Fruit fly (Drosophila melanogaster) whole organism, embryonic: Measurements from ENCODE around the gene SpdS.

Source experiments
- Atf3 ChIP-seq: fragments of 200-800 bp; sonication (Bioruptor generic); optimal IDR thresholded peaks from 3 replicates; lab custom pipeline; 2016; ENCODE audit warnings: missing biosample characterization, missing genetic modification characterization
- CG10209 ChIP-seq: fragments of 200-800 bp; sonication (Bioruptor generic); optimal IDR thresholded peaks from 3 replicates; lab custom pipeline; 2017; ENCODE audit warnings: missing biosample characterization, mild to moderate bottlenecking, missing genetic modification characterization, missing genetic modification reagents
- CG10366 ChIP-seq: fragments of 200-800 bp; sonication (Bioruptor generic); IDR thresholded peaks from 2 replicates; pipeline ENCODE4 v1.3.6; 2022; ENCODE audit warnings: missing biosample characterization, missing genetic modification characterization
- CG11504 ChIP-seq: fragments of 200-800 bp; sonication (Bioruptor generic); optimal IDR thresholded peaks from 3 replicates; lab custom pipeline; 2019; ENCODE audit warnings: missing biosample characterization, mild to moderate bottlenecking, missing genetic modification characterization, moderate library complexity
- CG11560 ChIP-seq: fragments of 200-800 bp; sonication (Bioruptor generic); IDR thresholded peaks from 3 replicates; pipeline ENCODE4 v1.3.6; 2022; ENCODE audit warnings: missing biosample characterization, missing genetic modification characterization
- CG13624 ChIP-seq: fragments of 200-800 bp; sonication (Bioruptor generic); optimal IDR thresholded peaks from 2 replicates; lab custom pipeline; 2016; ENCODE audit warnings: missing biosample characterization, missing genetic modification characterization
- CG16779 ChIP-seq: fragments of 200-800 bp; sonication (Bioruptor generic); IDR thresholded peaks from 2 replicates; pipeline ENCODE4 v1.3.6; 2022; ENCODE audit warnings: missing biosample characterization, missing genetic modification characterization
- CG17359 ChIP-seq: fragments of 200-800 bp; sonication (Bioruptor generic); optimal IDR thresholded peaks from 3 replicates; lab custom pipeline; 2018; ENCODE audit warnings: missing biosample characterization, mild to moderate bottlenecking, missing genetic modification characterization, moderate library complexity
- CG34422 ChIP-seq: fragments of 200-800 bp; sonication (Bioruptor generic); IDR thresholded peaks from 3 replicates; pipeline ENCODE4 v1.3.6; 2022; ENCODE audit warnings: missing biosample characterization, missing genetic modification characterization
- CG3838 ChIP-seq: fragments of 200-800 bp; sonication (Bioruptor generic); optimal IDR thresholded peaks from 3 replicates; lab custom pipeline; 2016; ENCODE audit warnings: missing biosample characterization, missing genetic modification characterization
- CG4730 ChIP-seq: fragments of 200-800 bp; sonication (Bioruptor generic); IDR thresholded peaks from 2 replicates; pipeline ENCODE4 v1.3.6; 2022; ENCODE audit warnings: missing biosample characterization, missing genetic modification characterization
- CG6254 ChIP-seq: fragments of 200-800 bp; sonication (Bioruptor generic); optimal IDR thresholded peaks from 3 replicates; lab custom pipeline; 2017; ENCODE audit warnings: mild to moderate bottlenecking, missing biosample characterization, missing genetic modification reagents, missing genetic modification characterization
- CG7786 ChIP-seq: fragments of 200-800 bp; sonication (Bioruptor generic); optimal IDR thresholded peaks from 2 replicates; lab custom pipeline; 2016; ENCODE audit warnings: missing biosample characterization, missing genetic modification characterization
- CG8089 ChIP-seq: fragments of 200-800 bp; sonication (Bioruptor generic); optimal IDR thresholded peaks from 3 replicates; lab custom pipeline; 2016; ENCODE audit warnings: missing biosample characterization, missing genetic modification characterization
- CG8359 ChIP-seq: fragments of 200-800 bp; sonication (Bioruptor generic); optimal IDR thresholded peaks from 2 replicates; lab custom pipeline; 2017; ENCODE audit warnings: missing biosample characterization, mild to moderate bottlenecking, missing genetic modification characterization, borderline replicate concordance
- CG8765 ChIP-seq: fragments of 200-800 bp; sonication (Bioruptor generic); IDR thresholded peaks from 2 replicates; pipeline ENCODE4 v1.3.6; 2022; ENCODE audit warnings: missing biosample characterization, missing genetic modification characterization
- CG8944 ChIP-seq: fragments of 200-800 bp; sonication (Bioruptor generic); optimal IDR thresholded peaks from 3 replicates; lab custom pipeline; 2016; ENCODE audit warnings: missing biosample characterization, missing genetic modification characterization
- CG9876 ChIP-seq: fragments of 200-800 bp; sonication (Bioruptor generic); optimal IDR thresholded peaks from 2 replicates; lab custom pipeline; 2016; ENCODE audit warnings: missing biosample characterization, missing genetic modification characterization
- CkIIα-i1 ChIP-seq: fragments of 200-800 bp; sonication (Bioruptor generic); IDR thresholded peaks from 2 replicates; pipeline ENCODE4 v1.3.6; 2022; ENCODE audit warnings: missing biosample characterization, missing genetic modification characterization
- Dip3 ChIP-seq: fragments of 200-800 bp; sonication (Bioruptor generic); optimal IDR thresholded peaks from 3 replicates; lab custom pipeline; 2016; ENCODE audit warnings: missing biosample characterization, missing genetic modification characterization
- Doc2 ChIP-seq: fragments of 200-800 bp; sonication (Bioruptor generic); IDR thresholded peaks from 2 replicates; pipeline ENCODE4 v1.3.6; 2022; ENCODE audit warnings: missing biosample characterization, missing genetic modification characterization
- Eip74EF ChIP-seq, 2 experiments: fragments of 200-800 bp in 1 of 2; fragments of >200 bp in 1 of 2; sonication (Bioruptor generic) in 1 of 2; optimal IDR thresholded peaks; 2 replicates each; lab custom pipeline; 2017 to 2019; ENCODE audit warnings: missing biosample characterization in 2 of 2, missing genetic modification characterization in 2 of 2, mild to moderate bottlenecking in 1 of 2, moderate library complexity in 1 of 2
- Elba2 ChIP-seq: fragments of 200-800 bp; sonication (Bioruptor generic); optimal IDR thresholded peaks from 3 replicates; lab custom pipeline; 2016; ENCODE audit warnings: missing biosample characterization, missing genetic modification characterization
- Hr39 ChIP-seq: fragments of >200 bp; optimal IDR thresholded peaks from 2 replicates; lab custom pipeline; 2017
- Jarid2 ChIP-seq: fragments of 200-800 bp; sonication (Bioruptor generic); optimal IDR thresholded peaks from 3 replicates; lab custom pipeline; 2017; ENCODE audit warnings: mild to moderate bottlenecking, missing biosample characterization, missing genetic modification reagents, missing genetic modification characterization
- Lhr ChIP-seq: fragments of 200-800 bp; sonication (Bioruptor generic); optimal IDR thresholded peaks from 3 replicates; lab custom pipeline; 2017; ENCODE audit warnings: mild to moderate bottlenecking, missing biosample characterization, missing genetic modification reagents, missing genetic modification characterization
- Myb ChIP-seq: fragments of 200-800 bp; sonication (Bioruptor generic); optimal IDR thresholded peaks from 2 replicates; lab custom pipeline; 2016; ENCODE audit warnings: missing biosample characterization, missing genetic modification characterization
- NC2α ChIP-seq: fragments of 200-800 bp; sonication (Bioruptor generic); optimal IDR thresholded peaks from 2 replicates; lab custom pipeline; 2016; ENCODE audit warnings: missing biosample characterization, missing genetic modification characterization
- NFAT ChIP-seq: fragments of 200-800 bp; sonication (Bioruptor generic); IDR thresholded peaks from 2 replicates; pipeline ENCODE4 v1.3.6; 2022; ENCODE audit warnings: missing biosample characterization, missing genetic modification characterization
- NK7.1 ChIP-seq: fragments of 200-800 bp; sonication (Bioruptor generic); optimal IDR thresholded peaks from 3 replicates; lab custom pipeline; 2016; ENCODE audit warnings: missing biosample characterization, missing genetic modification characterization
- Poxn ChIP-seq: fragments of 200-800 bp; sonication (Bioruptor generic); IDR thresholded peaks from 2 replicates; pipeline ENCODE4 v1.3.6; 2022; ENCODE audit warnings: missing biosample characterization, missing genetic modification characterization
- Six4 ChIP-seq: fragments of 200-800 bp; sonication (Bioruptor generic); optimal IDR thresholded peaks from 2 replicates; lab custom pipeline; 2016; ENCODE audit warnings: missing biosample characterization, missing genetic modification characterization
- Ssrp ChIP-seq: fragments of 200-800 bp; sonication (Bioruptor generic); optimal IDR thresholded peaks from 2 replicates; lab custom pipeline; 2018; ENCODE audit warnings: missing biosample characterization, mild to moderate bottlenecking, missing genetic modification characterization, moderate library complexity
- Taf1 ChIP-seq: fragments of 200-800 bp; sonication (Bioruptor generic); IDR thresholded peaks from 2 replicates; pipeline ENCODE4 v1.3.6; 2022; ENCODE audit warnings: missing biosample characterization, missing genetic modification characterization
- Tbp ChIP-seq: fragments of >200 bp; optimal IDR thresholded peaks from 2 replicates; lab custom pipeline; 2018; ENCODE audit warnings: missing biosample characterization, missing genetic modification characterization
- ato ChIP-seq: fragments of 200-800 bp; sonication (Bioruptor generic); IDR thresholded peaks from 2 replicates; pipeline ENCODE4 v1.3.6; 2022; ENCODE audit warnings: missing biosample characterization, missing genetic modification characterization; ENCODE audit not compliant: partially characterized antibody
- bsh ChIP-seq, 2 experiments: fragments of 200-800 bp; sonication (Bioruptor generic); optimal IDR thresholded peaks; 2 replicates each; lab custom pipeline; 2017 to 2018; ENCODE audit warnings: mild to moderate bottlenecking in 2 of 2, missing biosample characterization in 2 of 2, missing genetic modification characterization in 2 of 2, moderate library complexity in 1 of 2
- crp ChIP-seq, 2 experiments: fragments of 200-800 bp; sonication (Bioruptor generic); optimal IDR thresholded peaks; 2 replicates in 1 of 2; 3 replicates in 1 of 2; lab custom pipeline; 2017; ENCODE audit warnings: missing biosample characterization in 2 of 2, missing genetic modification characterization in 2 of 2, mild to moderate bottlenecking in 1 of 2, moderate library complexity in 1 of 2
- dati ChIP-seq: fragments of 200-800 bp; sonication (Bioruptor generic); IDR thresholded peaks from 2 replicates; pipeline ENCODE4 v1.3.6; 2022; ENCODE audit warnings: missing biosample characterization, missing genetic modification characterization
- gfzf ChIP-seq: fragments of 200-800 bp; sonication (Bioruptor generic); optimal IDR thresholded peaks from 2 replicates; lab custom pipeline; 2016; ENCODE audit warnings: missing biosample characterization, mild to moderate bottlenecking, missing genetic modification characterization, moderate library complexity
- hb ChIP-seq: fragments of 200-800 bp; sonication (Bioruptor generic); IDR thresholded peaks from 3 replicates; pipeline ENCODE4 v1.3.6; 2022; ENCODE audit warnings: missing biosample characterization, missing genetic modification characterization; ENCODE audit not compliant: partially characterized antibody
- ind ChIP-seq: fragments of 200-800 bp; sonication (Bioruptor generic); optimal IDR thresholded peaks from 3 replicates; lab custom pipeline; 2016; ENCODE audit warnings: missing biosample characterization, missing genetic modification characterization
- jing ChIP-seq: fragments of 200-800 bp; sonication (Bioruptor generic); optimal IDR thresholded peaks from 2 replicates; lab custom pipeline; 2018; ENCODE audit warnings: missing biosample characterization, mild to moderate bottlenecking, missing genetic modification characterization
- lilli ChIP-seq: fragments of 200-800 bp; sonication (Bioruptor generic); optimal IDR thresholded peaks from 3 replicates; lab custom pipeline; 2016; ENCODE audit warnings: missing biosample characterization, missing genetic modification characterization
- mirr ChIP-seq: fragments of 200-800 bp; sonication (Bioruptor generic); optimal IDR thresholded peaks from 3 replicates; lab custom pipeline; 2018; ENCODE audit warnings: missing biosample characterization, mild to moderate bottlenecking, missing genetic modification characterization
- pho ChIP-seq: fragments of 200-800 bp; sonication (Bioruptor generic); optimal IDR thresholded peaks from 2 replicates; lab custom pipeline; 2016; ENCODE audit warnings: missing biosample characterization, missing genetic modification characterization
- pita ChIP-seq: fragments of 200-800 bp; sonication (Bioruptor generic); optimal IDR thresholded peaks from 2 replicates; lab custom pipeline; 2017; ENCODE audit warnings: missing biosample characterization, mild to moderate bottlenecking, missing genetic modification characterization
- rib ChIP-seq: fragments of 200-800 bp; sonication (Bioruptor generic); IDR thresholded peaks from 2 replicates; pipeline ENCODE4 v1.3.6; 2022; ENCODE audit warnings: missing biosample characterization, missing genetic modification characterization
- shn ChIP-seq: fragments of 200-800 bp; sonication (Bioruptor generic); optimal IDR thresholded peaks from 3 replicates; lab custom pipeline; 2016; ENCODE audit warnings: missing biosample characterization, missing genetic modification characterization
- sna ChIP-seq: fragments of 200-800 bp; sonication (Bioruptor generic); IDR thresholded peaks from 2 replicates; pipeline ENCODE4 v1.3.6; 2022; ENCODE audit warnings: missing biosample characterization, missing genetic modification characterization; ENCODE audit not compliant: partially characterized antibody
- tll ChIP-seq, 2 experiments: fragments of 200-800 bp in 1 of 2; fragments of >200 bp in 1 of 2; sonication (Bioruptor generic) in 1 of 2; optimal IDR thresholded peaks; 2 replicates each; lab custom pipeline; 2017 to 2019; ENCODE audit warnings: missing biosample characterization in 2 of 2, missing genetic modification characterization in 2 of 2, mild to moderate bottlenecking in 1 of 2, moderate library complexity in 1 of 2

SpdS gene

dm6 chr3R:9598099-9598498 lies 33.3 kb upstream of the SpdS start (continued):
- TF ChIP-seq CkIIα-i1 (no peak), dati (no peak), CG11560 (tag; lab: Robert Waterston, UW) (no peak), CG7786 (GFP tag; lab: Kevin White, UChicago) (peak; percentile 12), NFAT (GFP tag; lab: Robert Waterston, UW) (no peak), Six4 (GFP tag; lab: Kevin White, UChicago) (no peak), CG8359 (GFP tag; lab: Kevin White, UChicago) (peak; percentile 53), CG8765 (GFP tag; lab: Robert Waterston, UW) (no peak; the same call in 1 of the 2 replicates), rib (no peak), crp (GFP tag; optimal IDR thresholded peaks at IDR 0.05; lab: Kevin White, UChicago) (no peak), Elba2 (GFP tag; lab: Kevin White, UChicago) (no peak), NC2α (GFP tag; lab: Kevin White, UChicago) (peak; percentile 33), Atf3 (GFP tag; lab: Kevin White, UChicago) (peak; percentile 51), ato (GFP tag; lab: Robert Waterston, UW) (no peak), Dip3 (GFP tag; lab: Kevin White, UChicago) (no peak), CG34422 (GFP tag; lab: Robert Waterston, UW) (0 out of 3 replicates have a peak, but pooled peaks have one; percentile 15), ind (GFP tag; lab: Kevin White, UChicago) (peak; percentile 35), tll (GFP tag; optimal IDR thresholded peaks at IDR 0.05; lab: Kevin White, UChicago) (no peak), CG17359 (tag; lab: Kevin White, UChicago) (peak; percentile 73), CG16779 (GFP tag; lab: Robert Waterston, UW) (no peak), CG13624 (GFP tag; lab: Kevin White, UChicago) (no peak), Eip74EF (GFP tag; optimal IDR thresholded peaks at IDR 0.05; lab: Kevin White, UChicago) (no peak), pita (GFP tag; lab: Kevin White, UChicago) (no peak), Myb (no peak), CG8944 (GFP tag; lab: Kevin White, UChicago) (peak; percentile 51), CG11504 (tag; lab: Kevin White, UChicago) (peak; percentile 74), CG10209 (peak; percentile 58), jing (GFP tag; lab: Kevin White, UChicago) (peak; percentile 54), Ssrp (peak; percentile 65), pho (GFP tag; lab: Kevin White, UChicago) (no peak), CG4730 (no peak), Lhr (GFP tag; lab: Kevin White, UChicago) (peak; percentile 30), Doc2 (no peak), mirr (GFP tag; lab: Kevin White, UChicago) (no peak), CG10366 (peak; percentile 38; the same call in 1 of the 2 replicates), lilli (GFP tag; lab: Kevin White, UChicago) (peak; percentile 47), Tbp (GFP tag; lab: Kevin White, UChicago) (no peak), CG3838 (GFP tag; lab: Kevin White, UChicago) (no peak), Taf1 (GFP tag; lab: Robert Waterston, UW) (no peak), shn (GFP tag; lab: Kevin White, UChicago) (no peak), hb (GFP tag; lab: Robert Waterston, UW) (no peak), bsh (GFP tag; optimal IDR thresholded peaks at IDR 0.05; lab: Kevin White, UChicago) (peak; percentile 67 to 83), gfzf (GFP tag; lab: Kevin White, UChicago) (no peak), CG9876 (no peak), Poxn (GFP tag; lab: Robert Waterston, UW) (no peak), Hr39 (lab: Kevin White, UChicago) (no peak), Jarid2 (GFP tag; lab: Kevin White, UChicago) (no peak), sna (no peak), CG8089 (peak; percentile 12), CG6254 (GFP tag; lab: Kevin White, UChicago) (peak; percentile 50), NK7.1 (GFP tag; lab: Kevin White, UChicago) (no peak)
